1 worm cellular context compared by ENCODE assay signal in genomic region chrIII:4622375-4623130, ce11.
TF ChIP-seq lines count a peak whose summit lies in the region.

lron-5 (plus strand) TSS chrIII:4623029.

TF ChIP-seq in whole organism, L4 larva, 104 proteins besides CTCF, POLR2A, EP300 and RAD21 (continued from another document):
- TF ChIP-seq dmd-9 (GFP tag; IDR thresholded peaks at IDR 0.05; lab: Robert Waterston, UW) (no peak), ztf-11 (tag; optimal IDR thresholded peaks at IDR 0.05; lab: Kevin White, UChicago) (no peak)
TF ChIP-seq in whole organism, L4 larva: peak in this region for 4.
